Worm (Caenorhabditis elegans) whole organism, young adult: ENCODE data around the gene F35A5.2.

Source experiments
- B0035.1 ChIP-seq: sonication (generic microtip); optimal IDR thresholded peaks from 2 replicates; lab custom pipeline; 2016; ENCODE audit warnings: missing genetic modification characterization, mild to moderate bottlenecking, missing compliant biosample characterization, missing genotype, missing genetic modification reagents
- B0336.3 ChIP-seq: fragments of 200-800 bp; sonication (Bioruptor generic); IDR thresholded peaks from 2 replicates; pipeline ENCODE4 v1.3.6; 2022; ENCODE audit warnings: missing genetic modification characterization, missing compliant biosample characterization
- C17E4.6 ChIP-seq: fragments of 200-800 bp; sonication (Bioruptor generic); IDR thresholded peaks from 2 replicates; pipeline ENCODE4 v1.3.6; 2022; ENCODE audit warnings: missing genetic modification reagents, missing genetic modification characterization, missing compliant biosample characterization
- D2030.7 ChIP-seq: fragments of 200-800 bp; sonication (Bioruptor generic); IDR thresholded peaks from 2 replicates; pipeline ENCODE4 v1.3.6; 2022; ENCODE audit warnings: missing genetic modification reagents, missing genetic modification characterization, missing compliant biosample characterization
- F22D6.2 ChIP-seq: sonication (generic microtip); optimal IDR thresholded peaks from 2 replicates; lab custom pipeline; 2016; ENCODE audit warnings: mild to moderate bottlenecking, missing genetic modification characterization, missing compliant biosample characterization
- F23B12.7 ChIP-seq: sonication (generic microtip); optimal IDR thresholded peaks from 2 replicates; lab custom pipeline; 2017; ENCODE audit warnings: missing genetic modification characterization, mild to moderate bottlenecking, missing compliant biosample characterization, antibody characterized with exemption, moderate library complexity; ENCODE audit not compliant: insufficient read depth
- F39B2.1 ChIP-seq: fragments of 200-800 bp; sonication (Bioruptor generic); IDR thresholded peaks from 2 replicates; pipeline ENCODE4 v1.3.6; 2022; ENCODE audit warnings: missing genetic modification reagents, missing genetic modification characterization, missing compliant biosample characterization
- Y67H2A.10 ChIP-seq: fragments of 200-800 bp; sonication (Bioruptor generic); conservative IDR thresholded peaks from 2 replicates; pipeline ENCODE4 v1.3.6; 2022; ENCODE audit warnings: missing genetic modification reagents, missing genetic modification characterization, missing compliant biosample characterization
- attf-3 ChIP-seq: fragments of 200-800 bp; sonication (Bioruptor generic); conservative IDR thresholded peaks from 2 replicates; pipeline ENCODE4 v1.3.6; 2022; ENCODE audit warnings: missing genetic modification reagents, missing genetic modification characterization, missing compliant biosample characterization
- attf-6 ChIP-seq: fragments of 200-800 bp; sonication (Bioruptor generic); IDR thresholded peaks from 2 replicates; pipeline ENCODE4 v1.3.6; 2022; ENCODE audit warnings: missing genetic modification reagents, missing genetic modification characterization, missing compliant biosample characterization
- ceh-100 ChIP-seq: fragments of 200-800 bp; sonication (Bioruptor generic); IDR thresholded peaks from 2 replicates; pipeline ENCODE4 v1.3.6; 2022; ENCODE audit warnings: missing genetic modification reagents, missing genetic modification characterization, missing compliant biosample characterization
- ceh-27 ChIP-seq: fragments of 200-800 bp; sonication (Bioruptor generic); optimal IDR thresholded peaks from 2 replicates; lab custom pipeline; 2018; ENCODE audit warnings: mild to moderate bottlenecking, missing genetic modification characterization, moderate library complexity, missing compliant biosample characterization
- ceh-58 ChIP-seq: fragments of 200-800 bp; sonication (Bioruptor generic); IDR thresholded peaks from 2 replicates; pipeline ENCODE4 v1.3.6; 2022; ENCODE audit warnings: missing genetic modification characterization, missing compliant biosample characterization
- chd-7 ChIP-seq: sonication (generic microtip); optimal IDR thresholded peaks from 2 replicates; lab custom pipeline; 2016; ENCODE audit warnings: mild to moderate bottlenecking, missing genetic modification characterization, moderate library complexity, missing compliant biosample characterization
- dox-1 ChIP-seq: fragments of 200-800 bp; sonication (Bioruptor generic); IDR thresholded peaks from 2 replicates; pipeline ENCODE4 v1.3.6; 2022; ENCODE audit warnings: missing genetic modification reagents, missing genetic modification characterization, missing compliant biosample characterization
- dpff-1 ChIP-seq: sonication (generic microtip); optimal IDR thresholded peaks from 2 replicates; lab custom pipeline; 2017; ENCODE audit warnings: mild to moderate bottlenecking, missing genetic modification characterization, missing compliant biosample characterization
- ets-4 ChIP-seq: fragments of 200-800 bp; sonication (Bioruptor generic); optimal IDR thresholded peaks from 2 replicates; lab custom pipeline; 2018; ENCODE audit warnings: mild to moderate bottlenecking, missing genetic modification characterization, missing compliant biosample characterization
- fkh-3 ChIP-seq: sonication (generic microtip); optimal IDR thresholded peaks from 2 replicates; lab custom pipeline; 2016; ENCODE audit warnings: mild to moderate bottlenecking, missing genetic modification characterization, missing compliant biosample characterization
- him-1 ChIP-seq: sonication (generic microtip); optimal IDR thresholded peaks from 2 replicates; lab custom pipeline; 2016; ENCODE audit warnings: missing genotype, missing genetic modification reagents, missing genetic modification characterization, missing compliant biosample characterization
- hmg-1.2 ChIP-seq: fragments of 200-800 bp; sonication (Bioruptor generic); IDR thresholded peaks from 2 replicates; pipeline ENCODE4 v1.3.6; 2022; ENCODE audit warnings: missing genetic modification reagents, missing genetic modification characterization, missing compliant biosample characterization
- lag-1 ChIP-seq: fragments of 200-800 bp; sonication (Bioruptor generic); IDR thresholded peaks from 2 replicates; pipeline ENCODE4 v1.3.6; 2022; ENCODE audit warnings: missing genetic modification reagents, missing genetic modification characterization, missing compliant biosample characterization
- lin-35 ChIP-seq, 3 experiments: fragments of 150-350 bp in 2 of 3; sonication (generic microtip) in 1 of 3; optimal IDR thresholded peaks; 2 replicates each; lab custom pipeline; 2014 to 2018; ENCODE audit warnings: missing biosample characterization in 3 of 3, missing genetic modification characterization in 3 of 3, missing genetic modification reagents in 3 of 3
- lin-54 ChIP-seq: fragments of 200-800 bp; sonication (Bioruptor generic); optimal IDR thresholded peaks from 2 replicates; lab custom pipeline; 2018; ENCODE audit warnings: mild to moderate bottlenecking, missing genetic modification characterization, missing compliant biosample characterization
- lsl-1 ChIP-seq: fragments of 200-800 bp; sonication (Bioruptor generic); optimal IDR thresholded peaks from 2 replicates; lab custom pipeline; 2018; ENCODE audit warnings: mild to moderate bottlenecking, missing genetic modification characterization, moderate library complexity, missing compliant biosample characterization
- madf-8 ChIP-seq: fragments of 200-800 bp; sonication (Bioruptor generic); conservative IDR thresholded peaks from 2 replicates; pipeline ENCODE4 v1.3.6; 2022; ENCODE audit warnings: missing genetic modification reagents, missing genetic modification characterization, missing compliant biosample characterization
- mcd-1 ChIP-seq: fragments of 200-800 bp; sonication (Bioruptor generic); IDR thresholded peaks from 2 replicates; pipeline ENCODE4 v1.3.6; 2022; ENCODE audit warnings: missing genetic modification reagents, missing genetic modification characterization, missing compliant biosample characterization
- mxl-1 ChIP-seq: sonication (generic microtip); optimal IDR thresholded peaks from 2 replicates; lab custom pipeline; 2016; ENCODE audit warnings: missing genetic modification characterization, missing compliant biosample characterization
- nfya-2 ChIP-seq: fragments of 200-800 bp; sonication (Bioruptor generic); IDR thresholded peaks from 2 replicates; pipeline ENCODE4 v1.3.6; 2022; ENCODE audit warnings: missing genetic modification reagents, missing genetic modification characterization, missing compliant biosample characterization
- nhr-120 ChIP-seq: fragments of 200-800 bp; sonication (Bioruptor generic); IDR thresholded peaks from 2 replicates; pipeline ENCODE4 v1.3.6; 2022; ENCODE audit warnings: missing genetic modification characterization, missing compliant biosample characterization
- nhr-90 ChIP-seq: sonication (generic microtip); optimal IDR thresholded peaks from 2 replicates; lab custom pipeline; 2016; ENCODE audit warnings: missing genotype, mild to moderate bottlenecking, missing genetic modification characterization, missing compliant biosample characterization
- pha-4 ChIP-seq: fragments of 150-350 bp; sonication (generic microtip); optimal IDR thresholded peaks from 2 replicates; lab custom pipeline; 2014; ENCODE audit warnings: missing biosample characterization, missing genetic modification reagents, missing genetic modification characterization
- repo-1 ChIP-seq: sonication (generic microtip); optimal IDR thresholded peaks from 2 replicates; lab custom pipeline; 2017; ENCODE audit warnings: mild to moderate bottlenecking, missing genetic modification characterization, missing compliant biosample characterization
- sea-2 ChIP-seq: fragments of 200-800 bp; sonication (Bioruptor generic); IDR thresholded peaks from 2 replicates; pipeline ENCODE4 v1.3.6; 2022; ENCODE audit warnings: missing genetic modification characterization, missing compliant biosample characterization
- snpc-1.1 ChIP-seq: sonication (generic microtip); optimal IDR thresholded peaks from 2 replicates; lab custom pipeline; 2017; ENCODE audit warnings: missing genetic modification characterization, mild to moderate bottlenecking, missing compliant biosample characterization, antibody characterized with exemption, moderate library complexity, missing genotype, missing genetic modification reagents; ENCODE audit not compliant: insufficient read depth
- snpc-1.3 ChIP-seq: sonication (generic microtip); optimal IDR thresholded peaks from 2 replicates; lab custom pipeline; 2017; ENCODE audit warnings: missing genetic modification characterization, mild to moderate bottlenecking, missing compliant biosample characterization, antibody characterized with exemption, moderate library complexity, missing genotype, missing genetic modification reagents; ENCODE audit not compliant: insufficient read depth
- sptf-2 ChIP-seq: fragments of 200-800 bp; sonication (Bioruptor generic); optimal IDR thresholded peaks from 2 replicates; lab custom pipeline; 2018; ENCODE audit warnings: mild to moderate bottlenecking, missing genetic modification characterization, missing compliant biosample characterization
- tbp1 ChIP-seq: fragments of 200-800 bp; sonication (Bioruptor generic); optimal IDR thresholded peaks from 2 replicates; lab custom pipeline; 2018; ENCODE audit warnings: mild to moderate bottlenecking, missing genetic modification characterization, missing compliant biosample characterization
- unc-62 ChIP-seq: fragments of 150-350 bp; optimal IDR thresholded peaks from 2 replicates; lab custom pipeline; 2014; ENCODE audit warnings: missing biosample characterization, missing genetic modification reagents, missing genetic modification characterization
- zim-3 ChIP-seq: sonication (generic microtip); optimal IDR thresholded peaks from 2 replicates; lab custom pipeline; 2017; ENCODE audit warnings: mild to moderate bottlenecking, missing genetic modification characterization, moderate library complexity, missing compliant biosample characterization
- ztf-26 ChIP-seq: sonication (generic microtip); optimal IDR thresholded peaks from 2 replicates; lab custom pipeline; 2017; ENCODE audit warnings: missing genetic modification characterization, missing compliant biosample characterization

Gene F35A5.2

ce11 chrX:3832059-3832641 is 27.2 kb downstream of the F35A5.2 start (continued):
- TF ChIP-seq fkh-3 (no peak), F22D6.2 (tag; lab: Kevin White, UChicago) (no peak), sea-2 (GFP tag; lab: Robert Waterston, UW) (no peak), lag-1 (GFP tag; lab: Robert Waterston, UW) (no peak), dox-1 (GFP tag; lab: Robert Waterston, UW) (peak; percentile 55; the same call in 1 of the 2 replicates), F23B12.7 (peak; percentile 11), nhr-90 (peak; percentile 27), attf-6 (GFP tag; lab: Robert Waterston, UW) (no peak), mxl-1 (tag; lab: Kevin White, UChicago) (no peak), lin-54 (GFP tag; lab: Kevin White, UChicago) (peak; percentile 7), repo-1 (tag; lab: Kevin White, UChicago) (no peak), pha-4 (tag; lab: Kevin White, UChicago) (peak; percentile 31), nfya-2 (no peak), Y67H2A.10 (GFP tag; lab: Robert Waterston, UW) (no peak), snpc-1.1 (no peak), snpc-1.3 (no peak), C17E4.6 (no peak), him-1 (tag; lab: Kevin White, UChicago) (no peak), sptf-2 (GFP tag; lab: Kevin White, UChicago) (no peak), lsl-1 (GFP tag; lab: Kevin White, UChicago) (no peak), D2030.7 (GFP tag; lab: Robert Waterston, UW) (no peak), chd-7 (peak; percentile 48), ceh-58 (no peak), ets-4 (GFP tag; lab: Kevin White, UChicago) (peak; percentile 1), B0336.3 (0 out of 2 replicates have a peak, but pooled peaks have one; percentile 43), zim-3 (no peak), tbp1 (peak; percentile 52), unc-62 (peak; percentile 55), dpff-1 (tag; lab: Kevin White, UChicago) (no peak), mcd-1 (GFP tag; lab: Robert Waterston, UW) (no peak), ceh-27 (GFP tag; lab: Kevin White, UChicago) (no peak), F39B2.1 (GFP tag; lab: Robert Waterston, UW) (no peak), ceh-100 (GFP tag; lab: Robert Waterston, UW) (no peak), B0035.1 (tag; lab: Kevin White, UChicago) (no peak), ztf-26 (tag; lab: Kevin White, UChicago) (peak; percentile 32), attf-3 (GFP tag; lab: Robert Waterston, UW) (no peak), hmg-1.2 (GFP tag; lab: Robert Waterston, UW) (no peak), madf-8 (no peak), lin-35 (GFP tag; optimal IDR thresholded peaks at IDR 0.05; lab: Kevin White, UChicago) (no peak), nhr-120 (GFP tag; lab: Robert Waterston, UW) (no peak)
